Fruit fly (Drosophila melanogaster) whole organism, prepupa: ENCODE data around the gene Past1.

Experiments used
- CG11294 ChIP-seq: fragments of 200-800 bp; sonication (Bioruptor generic); IDR thresholded peaks from 2 replicates; pipeline ENCODE4 v1.3.6; 2022; ENCODE audit warnings: missing biosample characterization, missing genetic modification characterization
- CG15336 ChIP-seq: fragments of 200-800 bp; sonication (Bioruptor generic); IDR thresholded peaks from 2 replicates; pipeline ENCODE4 v1.3.6; 2022; ENCODE audit warnings: missing biosample characterization, missing genetic modification characterization
- CG34406 ChIP-seq: fragments of 200-800 bp; sonication (Bioruptor generic); optimal IDR thresholded peaks from 3 replicates; lab custom pipeline; 2016; ENCODE audit warnings: missing biosample characterization, missing genetic modification characterization
- CG3919 ChIP-seq: fragments of 200-800 bp; sonication (Bioruptor generic); optimal IDR thresholded peaks from 3 replicates; lab custom pipeline; 2016; ENCODE audit warnings: missing biosample characterization, missing genetic modification characterization
- CG6276 ChIP-seq: fragments of 200-800 bp; sonication (Bioruptor generic); optimal IDR thresholded peaks from 2 replicates; lab custom pipeline; 2017; ENCODE audit warnings: missing biosample characterization, mild to moderate bottlenecking, missing genetic modification characterization
- CG8119 ChIP-seq: fragments of 200-800 bp; sonication (Bioruptor generic); IDR thresholded peaks from 3 replicates; pipeline ENCODE4 v1.3.6; 2022; ENCODE audit warnings: missing biosample characterization, missing genetic modification characterization
- Eip75B ChIP-seq: fragments of 200-800 bp; sonication (Bioruptor generic); optimal IDR thresholded peaks from 3 replicates; lab custom pipeline; 2016; ENCODE audit warnings: missing biosample characterization, missing genetic modification characterization
- Ets21C ChIP-seq: fragments of 200-800 bp; sonication (Bioruptor generic); optimal IDR thresholded peaks from 3 replicates; lab custom pipeline; 2016; ENCODE audit warnings: missing biosample characterization, missing genetic modification characterization
- Lpt ChIP-seq: fragments of 200-800 bp; sonication (Bioruptor generic); optimal IDR thresholded peaks from 3 replicates; lab custom pipeline; 2016; ENCODE audit warnings: missing biosample characterization, missing genetic modification characterization
- OdsH ChIP-seq: fragments of 200-800 bp; sonication (Bioruptor generic); optimal IDR thresholded peaks from 3 replicates; lab custom pipeline; 2016; ENCODE audit warnings: missing biosample characterization, missing genetic modification characterization
- Smox ChIP-seq: fragments of 200-800 bp; sonication (Bioruptor generic); optimal IDR thresholded peaks from 3 replicates; lab custom pipeline; 2016; ENCODE audit warnings: missing biosample characterization, missing genetic modification characterization
- Sox14 ChIP-seq: fragments of 200-800 bp; sonication (Bioruptor generic); optimal IDR thresholded peaks from 3 replicates; lab custom pipeline; 2016; ENCODE audit warnings: missing biosample characterization, missing genetic modification characterization
- achi ChIP-seq: fragments of 200-800 bp; sonication (Bioruptor generic); optimal IDR thresholded peaks from 3 replicates; lab custom pipeline; 2016; ENCODE audit warnings: missing biosample characterization, missing genetic modification characterization
- acj6 ChIP-seq: fragments of 200-800 bp; sonication (Bioruptor generic); optimal IDR thresholded peaks from 3 replicates; lab custom pipeline; 2016; ENCODE audit warnings: missing biosample characterization, missing genetic modification characterization
- dac ChIP-seq: fragments of 200-800 bp; sonication (Bioruptor generic); optimal IDR thresholded peaks from 2 replicates; lab custom pipeline; 2017; ENCODE audit warnings: missing biosample characterization, mild to moderate bottlenecking, missing genetic modification characterization
- fd59A ChIP-seq: fragments of 200-800 bp; sonication (Bioruptor generic); optimal IDR thresholded peaks from 2 replicates; lab custom pipeline; 2017; ENCODE audit warnings: missing biosample characterization, mild to moderate bottlenecking, missing genetic modification characterization, missing genetic modification reagents
- salr ChIP-seq, 2 experiments: fragments of 200-800 bp; sonication (Bioruptor generic); optimal IDR thresholded peaks; 3 replicates each; lab custom pipeline; 2016 to 2018; ENCODE audit warnings: missing biosample characterization in 2 of 2, missing genetic modification characterization in 2 of 2, mild to moderate bottlenecking in 1 of 2
- svp ChIP-seq: fragments of 200-800 bp; sonication (Bioruptor generic); peaks from one replicate; lab custom pipeline; 2016; ENCODE audit warnings: missing biosample characterization, missing genetic modification characterization
- vri ChIP-seq: fragments of 200-800 bp; sonication (Bioruptor generic); optimal IDR thresholded peaks from 3 replicates; lab custom pipeline; 2016; ENCODE audit warnings: missing biosample characterization, mild to moderate bottlenecking, missing genetic modification characterization

The Past1 gene

dm6 chr3R:12743580-12743979 is 46.5 kb downstream of the Past1 start, which contains the start of gene Ugt37A3:
Ugt37A3 (minus strand) TSS chr3R:12743680.
- TF ChIP-seq OdsH (GFP tag; lab: Kevin White, UChicago), result no peak
- TF ChIP-seq acj6 (GFP tag; lab: Kevin White, UChicago), result no peak
- TF ChIP-seq svp (GFP tag; lab: Kevin White, UChicago), result peak; percentile 36
- no peak for TF ChIP-seq Lpt (GFP tag; lab: Kevin White, UChicago)
- peak; percentile 16 for TF ChIP-seq vri (GFP tag; lab: Kevin White, UChicago)

- no peak for TF ChIP-seq CG8119 (GFP tag; lab: Robert Waterston, UW)
- TF ChIP-seq CG3919, result no peak
- no peak for TF ChIP-seq CG6276 (GFP tag; lab: Kevin White, UChicago)
- no peak for TF ChIP-seq dac
- TF ChIP-seq CG15336 (GFP tag; lab: Robert Waterston, UW), result no peak
- TF ChIP-seq salr (GFP tag; optimal IDR thresholded peaks at IDR 0.05; lab: Kevin White, UChicago), result no peak
- no peak for TF ChIP-seq CG34406 (GFP tag; lab: Kevin White, UChicago)
- no peak for TF ChIP-seq acj6 (GFP tag; lab: Kevin White, UChicago)
- TF ChIP-seq Sox14, result no peak
- TF ChIP-seq CG11294, result no peak
- TF ChIP-seq fd59A (GFP tag; lab: Kevin White, UChicago), result no peak
- no peak for TF ChIP-seq Smox (GFP tag; lab: Kevin White, UChicago)
- no peak for TF ChIP-seq Eip75B
- no peak for TF ChIP-seq achi (GFP tag; lab: Kevin White, UChicago)
- no peak for TF ChIP-seq Ets21C (GFP tag; lab: Kevin White, UChicago)
- TF ChIP-seq, all 60 proteins: peak for 0
Measured at dm6 chr3R:12751027-12751426, 53.9 kb downstream of the Past1 start.
